Fruit fly (Drosophila melanogaster) whole organism, embryonic: ENCODE measurements around the gene CG5863.

Source experiments
- Asciz ChIP-seq: fragments of 200-800 bp; sonication (Bioruptor generic); optimal IDR thresholded peaks from 2 replicates; lab custom pipeline; 2017; ENCODE audit warnings: missing biosample characterization, mild to moderate bottlenecking, missing genetic modification characterization, missing genetic modification reagents
- B-H2 ChIP-seq: fragments of 200-800 bp; sonication (Bioruptor generic); optimal IDR thresholded peaks from 2 replicates; lab custom pipeline; 2018; ENCODE audit warnings: missing biosample characterization, mild to moderate bottlenecking, missing genetic modification characterization
- CG10274 ChIP-seq: fragments of 200-800 bp; sonication (Bioruptor generic); optimal IDR thresholded peaks from 3 replicates; lab custom pipeline; 2017; ENCODE audit warnings: missing biosample characterization, mild to moderate bottlenecking, missing genetic modification characterization
- CG10565 ChIP-seq: fragments of 200-800 bp; sonication (Bioruptor generic); optimal IDR thresholded peaks from 3 replicates; lab custom pipeline; 2016; ENCODE audit warnings: missing biosample characterization, mild to moderate bottlenecking, missing genetic modification characterization
- CG11093 ChIP-seq: fragments of 200-800 bp; sonication (Bioruptor generic); IDR thresholded peaks from 3 replicates; pipeline ENCODE4 v1.3.6; 2022; ENCODE audit warnings: missing biosample characterization, missing genetic modification characterization
- CG12391 ChIP-seq: fragments of 200-800 bp; sonication (Bioruptor generic); optimal IDR thresholded peaks from 3 replicates; lab custom pipeline; 2018; ENCODE audit warnings: missing biosample characterization, mild to moderate bottlenecking, missing genetic modification characterization, moderate library complexity
- CG1529 ChIP-seq: fragments of 200-800 bp; sonication (Bioruptor generic); optimal IDR thresholded peaks from 3 replicates; lab custom pipeline; 2018; ENCODE audit warnings: missing biosample characterization, missing genetic modification characterization
- CG1603 ChIP-seq: fragments of 200-800 bp; sonication (Bioruptor generic); optimal IDR thresholded peaks from 2 replicates; lab custom pipeline; 2019; ENCODE audit warnings: missing biosample characterization, mild to moderate bottlenecking, missing genetic modification characterization, moderate library complexity
- CG16813 ChIP-seq: fragments of 200-800 bp; sonication (Bioruptor generic); IDR thresholded peaks from 3 replicates; pipeline ENCODE4 v1.3.6; 2022; ENCODE audit warnings: missing biosample characterization, missing genetic modification characterization; ENCODE audit not compliant: partially characterized antibody
- CG17328 ChIP-seq: fragments of 200-800 bp; sonication (Bioruptor generic); IDR thresholded peaks from 2 replicates; pipeline ENCODE4 v1.3.6; 2022; ENCODE audit warnings: missing biosample characterization, missing genetic modification characterization
- CG32772 ChIP-seq: fragments of 200-800 bp; sonication (Bioruptor generic); IDR thresholded peaks from 2 replicates; pipeline ENCODE4 v1.3.6; 2022; ENCODE audit warnings: missing biosample characterization, missing genetic modification characterization
- CG34224 ChIP-seq: fragments of 200-800 bp; sonication (Bioruptor generic); IDR thresholded peaks from 3 replicates; pipeline ENCODE4 v1.3.6; 2022; ENCODE audit warnings: missing biosample characterization, missing genetic modification characterization; ENCODE audit not compliant: partially characterized antibody
- CG34376 ChIP-seq: fragments of 200-800 bp; sonication (Bioruptor generic); optimal IDR thresholded peaks from 2 replicates; lab custom pipeline; 2018; ENCODE audit warnings: missing biosample characterization, mild to moderate bottlenecking, missing genetic modification characterization
- CG42726 ChIP-seq: fragments of 200-800 bp; sonication (Bioruptor generic); IDR thresholded peaks from 2 replicates; pipeline ENCODE4 v1.3.6; 2022; ENCODE audit warnings: missing biosample characterization, missing genetic modification characterization; ENCODE audit not compliant: partially characterized antibody
- CG4282 ChIP-seq: fragments of 200-800 bp; sonication (Bioruptor generic); optimal IDR thresholded peaks from 2 replicates; lab custom pipeline; 2016; ENCODE audit warnings: missing biosample characterization, missing genetic modification characterization
- CG4360 ChIP-seq: fragments of 200-800 bp; sonication (Bioruptor generic); IDR thresholded peaks from 2 replicates; pipeline ENCODE4 v1.3.6; 2022; ENCODE audit warnings: missing biosample characterization, missing genetic modification characterization
- CG6683 ChIP-seq: fragments of 200-800 bp; sonication (Bioruptor generic); optimal IDR thresholded peaks from 2 replicates; lab custom pipeline; 2017; ENCODE audit warnings: missing biosample characterization, mild to moderate bottlenecking, missing genetic modification characterization, missing genetic modification reagents
- CG6689 ChIP-seq: fragments of 200-800 bp; sonication (Bioruptor generic); IDR thresholded peaks from 2 replicates; pipeline ENCODE4 v1.3.6; 2022; ENCODE audit warnings: missing biosample characterization, missing genetic modification characterization
- CG6854 ChIP-seq: fragments of 200-800 bp; sonication (Bioruptor generic); optimal IDR thresholded peaks from 3 replicates; lab custom pipeline; 2017; ENCODE audit warnings: missing biosample characterization, mild to moderate bottlenecking, missing genetic modification characterization
- CG7839 ChIP-seq: fragments of 200-800 bp; sonication (Bioruptor generic); optimal IDR thresholded peaks from 3 replicates; lab custom pipeline; 2018; ENCODE audit warnings: missing biosample characterization, mild to moderate bottlenecking, missing genetic modification characterization, moderate library complexity
- CG8290 ChIP-seq, 3 experiments: fragments of 200-800 bp; sonication (Bioruptor generic); optimal IDR thresholded peaks; 2 replicates each; lab custom pipeline; 2016 to 2019; ENCODE audit warnings: missing biosample characterization in 3 of 3, missing genetic modification characterization in 3 of 3, mild to moderate bottlenecking in 2 of 3, moderate library complexity in 1 of 3
- CG8765 ChIP-seq: fragments of 200-800 bp; sonication (Bioruptor generic); IDR thresholded peaks from 2 replicates; pipeline ENCODE4 v1.3.6; 2022; ENCODE audit warnings: missing biosample characterization, missing genetic modification characterization
- CG9437 ChIP-seq: fragments of 200-800 bp; sonication (Bioruptor generic); optimal IDR thresholded peaks from 2 replicates; lab custom pipeline; 2018; ENCODE audit warnings: missing biosample characterization, mild to moderate bottlenecking, missing genetic modification characterization
- CkIIα-i1 ChIP-seq: fragments of 200-800 bp; sonication (Bioruptor generic); IDR thresholded peaks from 2 replicates; pipeline ENCODE4 v1.3.6; 2022; ENCODE audit warnings: missing biosample characterization, missing genetic modification characterization
- Dll ChIP-seq: fragments of 200-800 bp; sonication (Bioruptor generic); IDR thresholded peaks from 4 replicates; pipeline ENCODE4 v1.3.6; 2022; ENCODE audit warnings: missing biosample characterization, missing genetic modification characterization; ENCODE audit not compliant: partially characterized antibody
- Ets97D ChIP-seq: fragments of 200-800 bp; sonication (Bioruptor generic); optimal IDR thresholded peaks from 3 replicates; lab custom pipeline; 2016; ENCODE audit warnings: missing biosample characterization, missing genetic modification characterization
- HLH4C ChIP-seq: fragments of 200-800 bp; sonication (Bioruptor generic); IDR thresholded peaks from 3 replicates; pipeline ENCODE4 v1.3.6; 2022; ENCODE audit warnings: missing biosample characterization, missing genetic modification characterization; ENCODE audit not compliant: partially characterized antibody
- HLHmδ ChIP-seq: fragments of 200-800 bp; sonication (Bioruptor generic); optimal IDR thresholded peaks from 2 replicates; lab custom pipeline; 2018; ENCODE audit warnings: missing biosample characterization, mild to moderate bottlenecking, missing genetic modification characterization, moderate library complexity
- Nf-YA ChIP-seq: fragments of 200-800 bp; sonication (Bioruptor generic); IDR thresholded peaks from 2 replicates; pipeline ENCODE4 v1.3.6; 2022; ENCODE audit warnings: missing biosample characterization, missing genetic modification characterization
- Spps ChIP-seq: fragments of 200-800 bp; sonication (Bioruptor generic); optimal IDR thresholded peaks from 2 replicates; lab custom pipeline; 2018; ENCODE audit warnings: missing biosample characterization, mild to moderate bottlenecking, missing genetic modification characterization
- Sry-δ ChIP-seq: fragments of 200-800 bp; sonication (Bioruptor generic); optimal IDR thresholded peaks from 2 replicates; lab custom pipeline; 2016; ENCODE audit warnings: missing biosample characterization, missing genetic modification characterization
- ap ChIP-seq: fragments of 200-800 bp; sonication (Bioruptor generic); IDR thresholded peaks from 2 replicates; pipeline ENCODE4 v1.3.6; 2022; ENCODE audit warnings: missing biosample characterization, missing genetic modification characterization
- bsh ChIP-seq, 2 experiments: fragments of 200-800 bp; sonication (Bioruptor generic); optimal IDR thresholded peaks; 2 replicates each; lab custom pipeline; 2017 to 2018; ENCODE audit warnings: mild to moderate bottlenecking in 2 of 2, missing biosample characterization in 2 of 2, missing genetic modification characterization in 2 of 2, moderate library complexity in 1 of 2
- ci ChIP-seq: fragments of 200-800 bp; sonication (Bioruptor generic); IDR thresholded peaks from 3 replicates; pipeline ENCODE4 v1.3.6; 2022; ENCODE audit warnings: missing biosample characterization, missing genetic modification characterization
- corto ChIP-seq: fragments of 200-800 bp; sonication (Bioruptor generic); optimal IDR thresholded peaks from 2 replicates; lab custom pipeline; 2016; ENCODE audit warnings: missing biosample characterization, mild to moderate bottlenecking, missing genetic modification characterization, moderate library complexity
- ewg ChIP-seq: fragments of 200-800 bp; sonication (Bioruptor generic); optimal IDR thresholded peaks from 3 replicates; lab custom pipeline; 2017; ENCODE audit warnings: mild to moderate bottlenecking, missing biosample characterization, missing genetic modification reagents, missing genetic modification characterization
- fru ChIP-seq: fragments of >200 bp; optimal IDR thresholded peaks from 2 replicates; lab custom pipeline; 2017
- grn ChIP-seq: fragments of 200-800 bp; sonication (Bioruptor generic); optimal IDR thresholded peaks from 3 replicates; lab custom pipeline; 2017; ENCODE audit warnings: missing biosample characterization, missing genetic modification characterization
- inv ChIP-seq: fragments of 200-800 bp; sonication (Bioruptor generic); IDR thresholded peaks from 2 replicates; pipeline ENCODE4 v1.3.6; 2022; ENCODE audit warnings: missing biosample characterization, missing genetic modification characterization; ENCODE audit not compliant: partially characterized antibody
- jigr1 ChIP-seq: fragments of 200-800 bp; sonication (Bioruptor generic); IDR thresholded peaks from 3 replicates; pipeline ENCODE4 v1.3.6; 2022; ENCODE audit warnings: missing biosample characterization, missing genetic modification characterization
- klu ChIP-seq: fragments of 200-800 bp; sonication (Bioruptor generic); IDR thresholded peaks from 2 replicates; pipeline ENCODE4 v1.3.6; 2022; ENCODE audit warnings: missing biosample characterization, missing genetic modification characterization
- lab ChIP-seq: fragments of 200-800 bp; sonication (Bioruptor generic); optimal IDR thresholded peaks from 3 replicates; lab custom pipeline; 2017; ENCODE audit warnings: missing biosample characterization, missing genetic modification characterization, mild to moderate bottlenecking, moderate library complexity, missing genetic modification reagents
- nom ChIP-seq: fragments of 200-800 bp; sonication (Bioruptor generic); optimal IDR thresholded peaks from 2 replicates; lab custom pipeline; 2017; ENCODE audit warnings: missing biosample characterization, missing genetic modification characterization, mild to moderate bottlenecking, moderate library complexity, missing genetic modification reagents
- phol ChIP-seq: fragments of 200-800 bp; sonication (Bioruptor generic); optimal IDR thresholded peaks from 3 replicates; lab custom pipeline; 2018; ENCODE audit warnings: missing biosample characterization, mild to moderate bottlenecking, missing genetic modification characterization, moderate library complexity
- pros ChIP-seq: fragments of 200-800 bp; sonication (Bioruptor generic); optimal IDR thresholded peaks from 3 replicates; lab custom pipeline; 2019; ENCODE audit warnings: missing biosample characterization, mild to moderate bottlenecking, missing genetic modification characterization, moderate library complexity
- repo ChIP-seq: fragments of 200-800 bp; sonication (Bioruptor generic); optimal IDR thresholded peaks from 2 replicates; lab custom pipeline; 2016; ENCODE audit warnings: missing biosample characterization, missing genetic modification characterization
- trem ChIP-seq: fragments of 200-800 bp; optimal IDR thresholded peaks from 3 replicates; lab custom pipeline; 2019; ENCODE audit warnings: missing biosample characterization, mild to moderate bottlenecking, missing genetic modification characterization, moderate library complexity
- trh ChIP-seq: fragments of 200-800 bp; sonication (Bioruptor generic); optimal IDR thresholded peaks from 2 replicates; lab custom pipeline; 2016; ENCODE audit warnings: missing biosample characterization, missing genetic modification characterization
- vfl ChIP-seq: fragments of 200-800 bp; sonication (Bioruptor generic); optimal IDR thresholded peaks from 2 replicates; lab custom pipeline; 2016; ENCODE audit warnings: missing biosample characterization, missing genetic modification characterization

CG5863 gene

dm6 chr3R:17391313-17391845 is 19.5 kb upstream of the CG5863 start, which contains the start of the genes Brf and sds22 (continued):
- peak; percentile 67 for TF ChIP-seq CG6854 (GFP tag; lab: Kevin White, UChicago)
- TF ChIP-seq CG34376: peak; percentile 93
- peak; percentile 86 for TF ChIP-seq CG1529 (GFP tag; lab: Kevin White, UChicago)
- TF ChIP-seq HLHmδ (GFP tag; lab: Kevin White, UChicago): no peak
- peak; percentile 87 for TF ChIP-seq ewg
- TF ChIP-seq Dll: peak; percentile 89
- TF ChIP-seq CkIIα-i1 (GFP tag; lab: Robert Waterston, UW): no peak
- peak; percentile 96 for TF ChIP-seq lab (GFP tag; lab: Kevin White, UChicago)
- TF ChIP-seq pros (GFP tag; lab: Kevin White, UChicago): peak; percentile 61
- peak; percentile 52 for TF ChIP-seq CG4360
- TF ChIP-seq vfl (GFP tag; lab: Kevin White, UChicago): peak; percentile 96
- peak; percentile 93 for TF ChIP-seq CG32772 (GFP tag; lab: Robert Waterston, UW)
- TF ChIP-seq trh (GFP tag; lab: Kevin White, UChicago): peak; percentile 93
- TF ChIP-seq inv (GFP tag; lab: Robert Waterston, UW): peak; percentile 68; the same call in 1 of the 2 replicates
- no peak for TF ChIP-seq CG42726 (GFP tag; lab: Robert Waterston, UW)
- TF ChIP-seq trem (tag; lab: Kevin White, UChicago): peak; percentile 94
- peak; percentile 96 for TF ChIP-seq CG7839 (tag; lab: Kevin White, UChicago)
- peak; percentile 80 to 94 for TF ChIP-seq bsh (GFP tag; optimal IDR thresholded peaks at IDR 0.05; lab: Kevin White, UChicago)
- TF ChIP-seq repo (GFP tag; lab: Kevin White, UChicago): peak; percentile 90
- TF ChIP-seq CG9437 (GFP tag; lab: Kevin White, UChicago): peak; percentile 88
- TF ChIP-seq grn (GFP tag; lab: Kevin White, UChicago): peak; percentile 61
- TF ChIP-seq CG6683 (GFP tag; lab: Kevin White, UChicago): peak; percentile 82
- TF ChIP-seq klu (GFP tag; lab: Robert Waterston, UW): peak; percentile 94
- TF ChIP-seq B-H2 (GFP tag; lab: Kevin White, UChicago): peak; percentile 97
- TF ChIP-seq CG8765: peak; percentile 92
- TF ChIP-seq ap (GFP tag; lab: Robert Waterston, UW): peak; percentile 73
- TF ChIP-seq Sry-δ (GFP tag; lab: Kevin White, UChicago): peak; percentile 95
- TF ChIP-seq Spps (tag; lab: Kevin White, UChicago): peak; percentile 93
- TF ChIP-seq Nf-YA: peak; percentile 73; the same call in 1 of the 2 replicates
- TF ChIP-seq corto (GFP tag; lab: Kevin White, UChicago): peak; percentile 85
- TF ChIP-seq phol (tag; lab: Kevin White, UChicago): peak; percentile 96
- TF ChIP-seq Asciz (GFP tag; lab: Kevin White, UChicago): peak; percentile 86
- peak; percentile 87 for TF ChIP-seq CG16813 (GFP tag; lab: Robert Waterston, UW)
- peak; percentile 86 for TF ChIP-seq CG17328 (GFP tag; lab: Robert Waterston, UW)
- peak; percentile 88 for TF ChIP-seq Ets97D (GFP tag; lab: Kevin White, UChicago)
- TF ChIP-seq CG4282 (GFP tag; lab: Kevin White, UChicago): peak; percentile 90
- peak; percentile 93 for TF ChIP-seq CG1603 (tag; lab: Kevin White, UChicago)
- no peak for TF ChIP-seq fru (lab: Kevin White, UChicago)
- peak; percentile 99 for TF ChIP-seq CG6689 (GFP tag; lab: Robert Waterston, UW)
- TF ChIP-seq CG12391: peak; percentile 98
- peak; percentile 73 for TF ChIP-seq HLH4C
- peak; percentile 83 for TF ChIP-seq nom (GFP tag; lab: Kevin White, UChicago)
- peak; percentile 88 for TF ChIP-seq CG10565 (GFP tag; lab: Kevin White, UChicago)
- peak; percentile 86; the same call in 2 of the 3 replicates for TF ChIP-seq jigr1 (GFP tag; lab: Robert Waterston, UW)
- peak; percentile 96 for TF ChIP-seq CG8290 (GFP tag; optimal IDR thresholded peaks at IDR 0.05; lab: Kevin White, UChicago)
- peak; percentile 71 to 88 for TF ChIP-seq CG8290 (tag; optimal IDR thresholded peaks at IDR 0.05; lab: Kevin White, UChicago)
- TF ChIP-seq ci (GFP tag; lab: Robert Waterston, UW): peak; percentile 88
- TF ChIP-seq CG11093 (GFP tag; lab: Robert Waterston, UW): peak; percentile 89
- TF ChIP-seq CG10274 (GFP tag; lab: Kevin White, UChicago): peak; percentile 81
- TF ChIP-seq CG34224 (GFP tag; lab: Robert Waterston, UW): peak; percentile 53; the same call in 1 of the 3 replicates
